Worm (Caenorhabditis elegans) whole organism, midembryonic: Measurements from ENCODE around the gene wht-7.

ENCODE experiments used
- T22C8.4 ChIP-seq: fragments of 200-800 bp; sonication (Bioruptor generic); IDR thresholded peaks from 2 replicates; pipeline ENCODE4 v1.3.6; 2022; ENCODE audit warnings: missing genetic modification characterization, missing compliant biosample characterization
- cog-1 ChIP-seq: sonication (generic microtip); optimal IDR thresholded peaks from 2 replicates; lab custom pipeline; 2016; ENCODE audit warnings: missing genetic modification characterization, missing compliant biosample characterization
- flt-1 ChIP-seq: fragments of 200-800 bp; sonication (Bioruptor generic); IDR thresholded peaks from 2 replicates; pipeline ENCODE4 v1.3.6; 2022; ENCODE audit warnings: missing genetic modification characterization, missing compliant biosample characterization
- klf-2 ChIP-seq: fragments of 200-800 bp; sonication (Bioruptor generic); conservative IDR thresholded peaks from 2 replicates; pipeline ENCODE4 v1.3.6; 2022; ENCODE audit warnings: missing genetic modification reagents, missing genetic modification characterization, missing compliant biosample characterization
- med-1 ChIP-seq: sonication (generic microtip); optimal IDR thresholded peaks from 2 replicates; lab custom pipeline; 2017; ENCODE audit warnings: missing genetic modification characterization, mild to moderate bottlenecking, missing compliant biosample characterization, antibody characterized with exemption, missing genetic modification reagents; ENCODE audit not compliant: insufficient read depth
- ref-1 ChIP-seq: fragments of 200-800 bp; sonication (Bioruptor generic); conservative IDR thresholded peaks from 2 replicates; pipeline ENCODE4 v1.3.6; 2022; ENCODE audit warnings: missing genetic modification reagents, missing genetic modification characterization, missing compliant biosample characterization
- tab-1 ChIP-seq: fragments of 200-800 bp; sonication (Bioruptor generic); IDR thresholded peaks from 2 replicates; pipeline ENCODE4 v1.3.6; 2022; ENCODE audit warnings: missing genetic modification characterization, missing compliant biosample characterization
- ztf-23 ChIP-seq: fragments of 200-800 bp; sonication (Bioruptor generic); IDR thresholded peaks from 2 replicates; pipeline ENCODE4 v1.3.6; 2022; ENCODE audit warnings: missing genetic modification reagents, missing genetic modification characterization, missing compliant biosample characterization
- ztf-29 ChIP-seq: fragments of 200-800 bp; sonication (Bioruptor generic); IDR thresholded peaks from 2 replicates; pipeline ENCODE4 v1.3.6; 2022; ENCODE audit warnings: missing genetic modification reagents, missing genetic modification characterization, missing compliant biosample characterization

The wht-7 gene

ce11 chrIII:6102762-6103161, 46.6 kb downstream of the wht-7 start, which contains the start of gene C05D10.4:
C05D10.4 (minus strand) TSS chrIII:6102862.
- TF ChIP-seq med-1 (GFP tag; lab: Kevin White, UChicago) (no peak), klf-2 (GFP tag; lab: Robert Waterston, UW) (no peak)

ce11 chrIII:6095654-6096053, 53.7 kb downstream of the wht-7 start:
- TF ChIP-seq tab-1 (GFP tag; lab: Robert Waterston, UW) (no peak), med-1 (GFP tag; lab: Kevin White, UChicago) (no peak), cog-1 (tag; lab: Kevin White, UChicago) (no peak), T22C8.4 (GFP tag; lab: Robert Waterston, UW) (no peak), ztf-23 (GFP tag; lab: Robert Waterston, UW) (no peak), flt-1 (GFP tag; lab: Robert Waterston, UW) (no peak), ztf-29 (no peak), ref-1 (no peak), klf-2 (GFP tag; lab: Robert Waterston, UW) (no peak)
